Worm (Caenorhabditis elegans) whole organism, midembryonic: ENCODE results near the gene srh-212.

ENCODE experiments used
- T22C8.4 ChIP-seq: fragments of 200-800 bp; sonication (Bioruptor generic); IDR thresholded peaks from 2 replicates; pipeline ENCODE4 v1.3.6; 2022; ENCODE audit warnings: missing genetic modification characterization, missing compliant biosample characterization
- cog-1 ChIP-seq: sonication (generic microtip); optimal IDR thresholded peaks from 2 replicates; lab custom pipeline; 2016; ENCODE audit warnings: missing genetic modification characterization, missing compliant biosample characterization
- flt-1 ChIP-seq: fragments of 200-800 bp; sonication (Bioruptor generic); IDR thresholded peaks from 2 replicates; pipeline ENCODE4 v1.3.6; 2022; ENCODE audit warnings: missing genetic modification characterization, missing compliant biosample characterization
- klf-2 ChIP-seq: fragments of 200-800 bp; sonication (Bioruptor generic); conservative IDR thresholded peaks from 2 replicates; pipeline ENCODE4 v1.3.6; 2022; ENCODE audit warnings: missing genetic modification reagents, missing genetic modification characterization, missing compliant biosample characterization
- med-1 ChIP-seq: sonication (generic microtip); optimal IDR thresholded peaks from 2 replicates; lab custom pipeline; 2017; ENCODE audit warnings: missing genetic modification characterization, mild to moderate bottlenecking, missing compliant biosample characterization, antibody characterized with exemption, missing genetic modification reagents; ENCODE audit not compliant: insufficient read depth
- ref-1 ChIP-seq: fragments of 200-800 bp; sonication (Bioruptor generic); conservative IDR thresholded peaks from 2 replicates; pipeline ENCODE4 v1.3.6; 2022; ENCODE audit warnings: missing genetic modification reagents, missing genetic modification characterization, missing compliant biosample characterization
- tab-1 ChIP-seq: fragments of 200-800 bp; sonication (Bioruptor generic); IDR thresholded peaks from 2 replicates; pipeline ENCODE4 v1.3.6; 2022; ENCODE audit warnings: missing genetic modification characterization, missing compliant biosample characterization
- ztf-23 ChIP-seq: fragments of 200-800 bp; sonication (Bioruptor generic); IDR thresholded peaks from 2 replicates; pipeline ENCODE4 v1.3.6; 2022; ENCODE audit warnings: missing genetic modification reagents, missing genetic modification characterization, missing compliant biosample characterization
- ztf-29 ChIP-seq: fragments of 200-800 bp; sonication (Bioruptor generic); IDR thresholded peaks from 2 replicates; pipeline ENCODE4 v1.3.6; 2022; ENCODE audit warnings: missing genetic modification reagents, missing genetic modification characterization, missing compliant biosample characterization

DNA sequence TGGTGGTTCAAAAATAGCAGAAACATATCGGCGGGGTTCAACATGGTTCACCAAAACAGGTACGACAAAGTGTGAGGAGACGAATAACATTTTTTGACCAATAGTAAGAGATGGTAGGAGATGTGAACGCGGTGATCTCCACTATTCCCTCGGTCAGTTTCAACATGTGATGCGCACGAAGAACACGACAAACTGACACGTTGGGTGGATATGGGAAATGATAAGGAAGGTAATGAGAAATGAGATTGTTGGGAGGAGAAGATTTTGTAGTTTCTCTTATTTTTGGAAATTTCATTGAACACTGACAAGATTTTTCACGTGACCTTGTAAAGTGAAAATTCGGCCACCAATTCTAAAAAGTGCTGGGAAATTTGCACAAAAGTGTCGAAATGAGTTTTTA lies 13.8 kb upstream of the srh-212 start:
- TF ChIP-seq med-1 (no peak), flt-1 (GFP tag; lab: Robert Waterston, UW) (no peak), T22C8.4 (GFP tag; lab: Robert Waterston, UW) (no peak), ztf-29 (GFP tag; lab: Robert Waterston, UW) (no peak), cog-1 (tag; lab: Kevin White, UChicago) (no peak), ztf-23 (GFP tag; lab: Robert Waterston, UW) (no peak), ref-1 (GFP tag; lab: Robert Waterston, UW) (no peak), klf-2 (GFP tag; lab: Robert Waterston, UW) (no peak), tab-1 (no peak)
